Fruit fly (Drosophila melanogaster) whole organism, embryonic: ENCODE data around the gene Sytbeta.
A peak's percentile ranks its signal among the peaks of the same experiment; 100 is the strongest.

Experiments used
- ATbp ChIP-seq: fragments of 200-800 bp; sonication (Bioruptor generic); optimal IDR thresholded peaks from 2 replicates; lab custom pipeline; 2017; ENCODE audit warnings: missing biosample characterization, mild to moderate bottlenecking, missing genetic modification characterization, missing genetic modification reagents
- BtbVII ChIP-seq: fragments of 200-800 bp; sonication (Bioruptor generic); optimal IDR thresholded peaks from 3 replicates; lab custom pipeline; 2017; ENCODE audit warnings: missing biosample characterization, mild to moderate bottlenecking, missing genetic modification characterization
- CG11085 ChIP-seq: fragments of 200-800 bp; sonication (Bioruptor generic); IDR thresholded peaks from 2 replicates; pipeline ENCODE4 v1.3.6; 2022; ENCODE audit warnings: missing biosample characterization, missing genetic modification characterization
- CG13287 ChIP-seq: fragments of 200-800 bp; sonication (Bioruptor generic); IDR thresholded peaks from 2 replicates; pipeline ENCODE4 v1.3.6; 2022; ENCODE audit warnings: missing biosample characterization, missing genetic modification characterization; ENCODE audit not compliant: partially characterized antibody
- CG13296 ChIP-seq: fragments of 200-800 bp; sonication (Bioruptor generic); optimal IDR thresholded peaks from 3 replicates; lab custom pipeline; 2018; ENCODE audit warnings: missing biosample characterization, mild to moderate bottlenecking, missing genetic modification characterization
- CG13424 ChIP-seq: fragments of 200-800 bp; sonication (Bioruptor generic); optimal IDR thresholded peaks from 2 replicates; lab custom pipeline; 2019; ENCODE audit warnings: missing biosample characterization, mild to moderate bottlenecking, missing genetic modification characterization, moderate library complexity
- CG13894 ChIP-seq: fragments of 200-800 bp; sonication (Bioruptor generic); optimal IDR thresholded peaks from 3 replicates; lab custom pipeline; 2018; ENCODE audit warnings: missing biosample characterization, mild to moderate bottlenecking, missing genetic modification characterization, moderate library complexity
- CG15269 ChIP-seq: fragments of 200-800 bp; sonication (Bioruptor generic); optimal IDR thresholded peaks from 2 replicates; lab custom pipeline; 2018; ENCODE audit warnings: missing biosample characterization, mild to moderate bottlenecking, missing genetic modification characterization, moderate library complexity
- CG15696 ChIP-seq: fragments of 200-800 bp; sonication (Bioruptor generic); optimal IDR thresholded peaks from 2 replicates; lab custom pipeline; 2019; ENCODE audit warnings: missing biosample characterization, mild to moderate bottlenecking, missing genetic modification characterization, moderate library complexity
- CG16813 ChIP-seq: fragments of 200-800 bp; sonication (Bioruptor generic); IDR thresholded peaks from 3 replicates; pipeline ENCODE4 v1.3.6; 2022; ENCODE audit warnings: missing biosample characterization, missing genetic modification characterization; ENCODE audit not compliant: partially characterized antibody
- CG18599 ChIP-seq: fragments of 200-800 bp; sonication (Bioruptor generic); optimal IDR thresholded peaks from 3 replicates; lab custom pipeline; 2017; ENCODE audit warnings: missing biosample characterization, missing genetic modification characterization, mild to moderate bottlenecking, moderate library complexity, missing genetic modification reagents
- CG2889 ChIP-seq: fragments of 200-800 bp; sonication (Bioruptor generic); IDR thresholded peaks from 3 replicates; pipeline ENCODE4 v1.3.6; 2022; ENCODE audit warnings: missing biosample characterization, missing genetic modification characterization
- CG3281 ChIP-seq: fragments of 200-800 bp; sonication (Bioruptor generic); optimal IDR thresholded peaks from 3 replicates; lab custom pipeline; 2017; ENCODE audit warnings: missing biosample characterization, mild to moderate bottlenecking, missing genetic modification characterization
- CG33213 ChIP-seq: fragments of 200-800 bp; sonication (Bioruptor generic); optimal IDR thresholded peaks from 3 replicates; lab custom pipeline; 2016; ENCODE audit warnings: missing biosample characterization, missing genetic modification characterization
- CG34422 ChIP-seq: fragments of 200-800 bp; sonication (Bioruptor generic); IDR thresholded peaks from 3 replicates; pipeline ENCODE4 v1.3.6; 2022; ENCODE audit warnings: missing biosample characterization, missing genetic modification characterization
- CG3838 ChIP-seq: fragments of 200-800 bp; sonication (Bioruptor generic); optimal IDR thresholded peaks from 3 replicates; lab custom pipeline; 2016; ENCODE audit warnings: missing biosample characterization, missing genetic modification characterization
- CG3995 ChIP-seq: fragments of 200-800 bp; sonication (Bioruptor generic); optimal IDR thresholded peaks from 3 replicates; lab custom pipeline; 2016; ENCODE audit warnings: missing biosample characterization, missing genetic modification characterization
- CG7745 ChIP-seq: fragments of 200-800 bp; sonication (Bioruptor generic); optimal IDR thresholded peaks from 2 replicates; lab custom pipeline; 2018; ENCODE audit warnings: missing biosample characterization, mild to moderate bottlenecking, missing genetic modification characterization, moderate library complexity
- CG8089 ChIP-seq: fragments of 200-800 bp; sonication (Bioruptor generic); optimal IDR thresholded peaks from 3 replicates; lab custom pipeline; 2016; ENCODE audit warnings: missing biosample characterization, missing genetic modification characterization
- CG8388 ChIP-seq: fragments of 200-800 bp; sonication (Bioruptor generic); optimal IDR thresholded peaks from 2 replicates; lab custom pipeline; 2019; ENCODE audit warnings: missing biosample characterization, mild to moderate bottlenecking, missing genetic modification characterization, moderate library complexity
- Dll ChIP-seq: fragments of 200-800 bp; sonication (Bioruptor generic); IDR thresholded peaks from 4 replicates; pipeline ENCODE4 v1.3.6; 2022; ENCODE audit warnings: missing biosample characterization, missing genetic modification characterization; ENCODE audit not compliant: partially characterized antibody
- HHEX ChIP-seq: fragments of 200-800 bp; sonication (Bioruptor generic); optimal IDR thresholded peaks from 3 replicates; lab custom pipeline; 2017; ENCODE audit warnings: missing biosample characterization, mild to moderate bottlenecking, missing genetic modification characterization, missing genetic modification reagents
- HmgZ ChIP-seq: fragments of 200-800 bp; sonication (Bioruptor generic); optimal IDR thresholded peaks from 2 replicates; lab custom pipeline; 2018; ENCODE audit warnings: missing biosample characterization, mild to moderate bottlenecking, missing genetic modification characterization
- Hr3 ChIP-seq: fragments of 200-800 bp; sonication (Bioruptor generic); optimal IDR thresholded peaks from 3 replicates; lab custom pipeline; 2016; ENCODE audit warnings: missing biosample characterization, missing genetic modification characterization
- Hr51 ChIP-seq, 2 experiments: fragments of 200-800 bp; sonication (Bioruptor generic); optimal IDR thresholded peaks; 2 replicates in 1 of 2; 3 replicates in 1 of 2; lab custom pipeline; 2016 to 2018; ENCODE audit warnings: missing biosample characterization in 2 of 2, missing genetic modification characterization in 2 of 2, mild to moderate bottlenecking in 1 of 2, moderate library complexity in 1 of 2
- Hr78 ChIP-seq, 2 experiments: fragments of 200-800 bp in 1 of 2; fragments of >200 bp in 1 of 2; sonication (Bioruptor generic) in 1 of 2; optimal IDR thresholded peaks; 2 replicates each; lab custom pipeline; 2017 to 2019; ENCODE audit warnings: missing biosample characterization in 2 of 2, missing genetic modification characterization in 2 of 2, mild to moderate bottlenecking in 1 of 2, moderate library complexity in 1 of 2
- MTF-1 ChIP-seq: fragments of 200-800 bp; sonication (Bioruptor generic); optimal IDR thresholded peaks from 2 replicates; lab custom pipeline; 2018; ENCODE audit warnings: missing biosample characterization, mild to moderate bottlenecking, missing genetic modification characterization, borderline replicate concordance
- Meics ChIP-seq: fragments of 200-800 bp; sonication (Bioruptor generic); optimal IDR thresholded peaks from 2 replicates; lab custom pipeline; 2017; ENCODE audit warnings: missing biosample characterization, mild to moderate bottlenecking, missing genetic modification characterization
- Opbp ChIP-seq: fragments of 200-800 bp; sonication (Bioruptor generic); IDR thresholded peaks from 3 replicates; pipeline ENCODE4 v1.3.6; 2022; ENCODE audit warnings: missing biosample characterization, missing genetic modification characterization; ENCODE audit not compliant: partially characterized antibody
- Pdp1 ChIP-seq, 2 experiments: fragments of 200-800 bp; sonication (Bioruptor generic); optimal IDR thresholded peaks; 3 replicates each; lab custom pipeline; 2016; ENCODE audit warnings: missing biosample characterization in 2 of 2, missing genetic modification characterization in 2 of 2, mild to moderate bottlenecking in 1 of 2, moderate library complexity in 1 of 2
- Spps ChIP-seq: fragments of 200-800 bp; sonication (Bioruptor generic); optimal IDR thresholded peaks from 2 replicates; lab custom pipeline; 2018; ENCODE audit warnings: missing biosample characterization, mild to moderate bottlenecking, missing genetic modification characterization
- btn ChIP-seq: fragments of 200-800 bp; sonication (Bioruptor generic); optimal IDR thresholded peaks from 2 replicates; lab custom pipeline; 2016; ENCODE audit warnings: missing biosample characterization, missing genetic modification characterization
- emc ChIP-seq: fragments of 200-800 bp; sonication (Bioruptor generic); optimal IDR thresholded peaks from 2 replicates; lab custom pipeline; 2016; ENCODE audit warnings: missing biosample characterization, missing genetic modification characterization
- ems ChIP-seq: fragments of 200-800 bp; sonication (Bioruptor generic); optimal IDR thresholded peaks from 3 replicates; lab custom pipeline; 2016; ENCODE audit warnings: missing biosample characterization, missing genetic modification characterization
- exex ChIP-seq: fragments of 200-800 bp; sonication (Bioruptor generic); optimal IDR thresholded peaks from 4 replicates; lab custom pipeline; 2018; ENCODE audit warnings: missing biosample characterization, mild to moderate bottlenecking, missing genetic modification characterization, moderate library complexity
- fd96Cb ChIP-seq: fragments of 200-800 bp; sonication (Bioruptor generic); optimal IDR thresholded peaks from 2 replicates; lab custom pipeline; 2018; ENCODE audit warnings: missing biosample characterization, mild to moderate bottlenecking, missing genetic modification characterization, moderate library complexity
- hbn ChIP-seq: fragments of 200-800 bp; sonication (Bioruptor generic); IDR thresholded peaks from 2 replicates; pipeline ENCODE4 v1.3.6; 2022; ENCODE audit warnings: missing biosample characterization, missing genetic modification characterization; ENCODE audit not compliant: partially characterized antibody
- her ChIP-seq: fragments of 200-800 bp; sonication (Bioruptor generic); optimal IDR thresholded peaks from 2 replicates; lab custom pipeline; 2016; ENCODE audit warnings: missing biosample characterization, missing genetic modification characterization
- insv ChIP-seq, 2 experiments: fragments of 200-800 bp; sonication (Bioruptor generic); optimal IDR thresholded peaks; 3 replicates each; lab custom pipeline; 2016 to 2018; ENCODE audit warnings: missing biosample characterization in 2 of 2, missing genetic modification characterization in 2 of 2
- jumu ChIP-seq: fragments of 200-800 bp; sonication (Bioruptor generic); optimal IDR thresholded peaks from 3 replicates; lab custom pipeline; 2016; ENCODE audit warnings: missing biosample characterization, missing genetic modification characterization
- lab ChIP-seq: fragments of 200-800 bp; sonication (Bioruptor generic); optimal IDR thresholded peaks from 3 replicates; lab custom pipeline; 2017; ENCODE audit warnings: missing biosample characterization, missing genetic modification characterization, mild to moderate bottlenecking, moderate library complexity, missing genetic modification reagents
- nerfin-1 ChIP-seq: fragments of 200-800 bp; sonication (Bioruptor generic); optimal IDR thresholded peaks from 3 replicates; lab custom pipeline; 2019; ENCODE audit warnings: missing biosample characterization, mild to moderate bottlenecking, missing genetic modification characterization, moderate library complexity
- nmo ChIP-seq: fragments of 200-800 bp; sonication (Bioruptor generic); optimal IDR thresholded peaks from 2 replicates; lab custom pipeline; 2018; ENCODE audit warnings: missing biosample characterization, mild to moderate bottlenecking, missing genetic modification characterization, moderate library complexity
- nom ChIP-seq: fragments of 200-800 bp; sonication (Bioruptor generic); optimal IDR thresholded peaks from 2 replicates; lab custom pipeline; 2017; ENCODE audit warnings: missing biosample characterization, missing genetic modification characterization, mild to moderate bottlenecking, moderate library complexity, missing genetic modification reagents
- odd ChIP-seq: fragments of 200-800 bp; sonication (Bioruptor generic); optimal IDR thresholded peaks from 2 replicates; lab custom pipeline; 2017; ENCODE audit warnings: missing biosample characterization, mild to moderate bottlenecking, missing genetic modification characterization
- peb ChIP-seq: fragments of 200-800 bp; sonication (Bioruptor generic); IDR thresholded peaks from 2 replicates; pipeline ENCODE4 v1.3.6; 2022; ENCODE audit warnings: missing biosample characterization, missing genetic modification characterization
- pho ChIP-seq: fragments of 200-800 bp; sonication (Bioruptor generic); optimal IDR thresholded peaks from 2 replicates; lab custom pipeline; 2016; ENCODE audit warnings: missing biosample characterization, missing genetic modification characterization
- shn ChIP-seq: fragments of 200-800 bp; sonication (Bioruptor generic); optimal IDR thresholded peaks from 3 replicates; lab custom pipeline; 2016; ENCODE audit warnings: missing biosample characterization, missing genetic modification characterization
- zfh1 ChIP-seq: fragments of 200-800 bp; sonication (Bioruptor generic); IDR thresholded peaks from 3 replicates; pipeline ENCODE4 v1.3.6; 2022; ENCODE audit warnings: missing biosample characterization, missing genetic modification characterization

Sytbeta gene

DNA sequence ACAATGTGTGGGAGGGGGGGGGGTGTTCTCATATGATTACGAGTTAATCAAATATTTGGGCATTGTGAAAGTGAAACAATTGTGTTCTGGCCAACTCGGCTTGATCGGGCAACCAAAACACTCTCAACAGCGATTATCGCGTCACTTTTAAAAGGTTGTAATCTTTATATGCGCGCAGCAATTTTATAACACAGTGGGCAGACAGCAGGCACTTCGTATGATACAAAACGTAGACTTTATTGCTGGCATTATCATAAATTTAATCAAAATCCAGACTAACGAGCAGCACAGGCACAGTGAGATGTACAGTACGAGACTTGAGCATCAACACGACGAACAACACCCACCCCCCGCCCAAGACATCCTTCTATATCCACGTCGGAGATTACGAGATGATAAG lies 72.0 kb downstream of the Sytbeta start:
- no peak for TF ChIP-seq insv (GFP tag; optimal IDR thresholded peaks at IDR 0.05; lab: Kevin White, UChicago)
- TF ChIP-seq CG15269 (tag; lab: Kevin White, UChicago) = no peak
- TF ChIP-seq nmo (GFP tag; lab: Kevin White, UChicago) = no peak
- TF ChIP-seq BtbVII (GFP tag; lab: Kevin White, UChicago) = peak; percentile 50
- no peak for TF ChIP-seq CG3995 (GFP tag; lab: Kevin White, UChicago)
- peak; percentile 64 for TF ChIP-seq CG13894
- no peak for TF ChIP-seq ems (GFP tag; lab: Kevin White, UChicago)
- TF ChIP-seq ATbp (GFP tag; lab: Kevin White, UChicago) = peak; percentile 0
- peak; percentile 33 for TF ChIP-seq lab (GFP tag; lab: Kevin White, UChicago)
- no peak for TF ChIP-seq CG7745
- TF ChIP-seq CG3838 = no peak
- TF ChIP-seq Pdp1 (GFP tag; optimal IDR thresholded peaks at IDR 0.05; lab: Kevin White, UChicago) = no peak
- TF ChIP-seq nom = no peak
- TF ChIP-seq CG3281 (GFP tag; lab: Kevin White, UChicago) = peak; percentile 24
- no peak for TF ChIP-seq CG18599 (GFP tag; lab: Kevin White, UChicago)
- no peak for TF ChIP-seq peb
- TF ChIP-seq Dll (GFP tag; lab: Robert Waterston, UW) = no peak
- no peak for TF ChIP-seq CG15696 (tag; lab: Kevin White, UChicago)
- no peak for TF ChIP-seq btn (GFP tag; lab: Kevin White, UChicago)
- no peak for TF ChIP-seq nerfin-1 (tag; lab: Kevin White, UChicago)
- no peak for TF ChIP-seq Spps (tag; lab: Kevin White, UChicago)
- no peak for TF ChIP-seq hbn (GFP tag; lab: Robert Waterston, UW)
- TF ChIP-seq HmgZ (tag; lab: Kevin White, UChicago) = peak; percentile 20
- no peak for TF ChIP-seq fd96Cb (tag; lab: Kevin White, UChicago)
- TF ChIP-seq MTF-1 (GFP tag; lab: Kevin White, UChicago) = no peak
- TF ChIP-seq CG13296 = peak; percentile 59
- TF ChIP-seq CG16813 (GFP tag; lab: Robert Waterston, UW) = no peak
- no peak for TF ChIP-seq CG8089
- no peak for TF ChIP-seq Hr51 (GFP tag; optimal IDR thresholded peaks at IDR 0.05; lab: Kevin White, UChicago)
- TF ChIP-seq shn = no peak
- TF ChIP-seq zfh1 = no peak
- no peak for TF ChIP-seq CG34422
- peak; percentile 6 for TF ChIP-seq exex (tag; lab: Kevin White, UChicago)
- no peak for TF ChIP-seq pho (GFP tag; lab: Kevin White, UChicago)
- TF ChIP-seq Hr78 (GFP tag; optimal IDR thresholded peaks at IDR 0.05; lab: Kevin White, UChicago) = no peak
- no peak for TF ChIP-seq Opbp (GFP tag; lab: Robert Waterston, UW)
- no peak for TF ChIP-seq CG2889 (GFP tag; lab: Robert Waterston, UW)
- TF ChIP-seq CG33213 (GFP tag; lab: Kevin White, UChicago) = no peak
- TF ChIP-seq Hr3 (GFP tag; lab: Kevin White, UChicago) = no peak
- no peak for TF ChIP-seq HHEX (GFP tag; lab: Kevin White, UChicago)
- TF ChIP-seq CG13424 (tag; lab: Kevin White, UChicago) = no peak
- no peak for TF ChIP-seq her (GFP tag; lab: Kevin White, UChicago)
- TF ChIP-seq odd = no peak
- no peak for TF ChIP-seq CG13287
- no peak for TF ChIP-seq emc (GFP tag; lab: Kevin White, UChicago)
- no peak for TF ChIP-seq jumu (GFP tag; lab: Kevin White, UChicago)
- TF ChIP-seq Meics (GFP tag; lab: Kevin White, UChicago) = peak; percentile 20
- no peak for TF ChIP-seq CG11085
- TF ChIP-seq CG8388 (GFP tag; lab: Kevin White, UChicago) = no peak
